Worm (Caenorhabditis elegans): ENCODE data around the gene ceh-58.

ceh-58 gene

ce11 chrII:10384680-10385383 lies 15.4 kb upstream of the ceh-58 start, which contains the start of gene ztf-27:
Gene ztf-27, plus strand, starts transcription at chrII:10385333.
- TF ChIP-seq blmp-1 (tag; optimal IDR thresholded peaks at IDR 0.05; ENCODE audit: insufficient read depth) (peak; percentile 37), aly-2 (tag; optimal IDR thresholded peaks at IDR 0.05) (no peak), nhr-25 (tag; optimal IDR thresholded peaks at IDR 0.05) (peak; percentile 48), crh-2 (tag; optimal IDR thresholded peaks at IDR 0.05) (peak; percentile 85), zag-1 (tag; optimal IDR thresholded peaks at IDR 0.05) (no peak), gmeb-1 (tag; optimal IDR thresholded peaks at IDR 0.05) (peak; percentile 8), nhr-23 (tag; optimal IDR thresholded peaks at IDR 0.05) (no peak), sma-3 (GFP tag; optimal IDR thresholded peaks at IDR 0.05) (peak; percentile 45), F13H6.1 (tag; optimal IDR thresholded peaks at IDR 0.05) (peak; percentile 43), nhr-129 (tag; optimal IDR thresholded peaks at IDR 0.05) (peak; percentile 50), nhr-12 (tag; optimal IDR thresholded peaks at IDR 0.05) (no peak), fos-1 (tag; optimal IDR thresholded peaks at IDR 0.05) (peak; percentile 6)

ce11 chrII:10382247-10382646 lies 12.8 kb upstream of the ceh-58 start:
- peak; percentile 34 for TF ChIP-seq crh-2 (tag; optimal IDR thresholded peaks at IDR 0.05)
- no peak for TF ChIP-seq aly-2 (tag; optimal IDR thresholded peaks at IDR 0.05)
- no peak for TF ChIP-seq snpc-4 (tag; optimal IDR thresholded peaks at IDR 0.05)
- TF ChIP-seq sem-4 (tag; optimal IDR thresholded peaks at IDR 0.05) = peak; percentile 76
- no peak for TF ChIP-seq nhr-10 (tag; optimal IDR thresholded peaks at IDR 0.05)
- TF ChIP-seq nhr-129 (tag; optimal IDR thresholded peaks at IDR 0.05) = peak; percentile 86
- peak; percentile 49 for TF ChIP-seq gmeb-1 (tag; optimal IDR thresholded peaks at IDR 0.05)
- TF ChIP-seq nhr-25 (tag; optimal IDR thresholded peaks at IDR 0.05) = peak; percentile 81
- peak; percentile 74 for TF ChIP-seq sma-9 (GFP tag; optimal IDR thresholded peaks at IDR 0.05)
- no peak for TF ChIP-seq sma-9 (tag; optimal IDR thresholded peaks at IDR 0.05)
- peak; percentile 83 for TF ChIP-seq F13H6.1 (tag; optimal IDR thresholded peaks at IDR 0.05)
- peak; percentile 47 for TF ChIP-seq ceh-16 (tag; optimal IDR thresholded peaks at IDR 0.05)
- TF ChIP-seq sma-3 (GFP tag; optimal IDR thresholded peaks at IDR 0.05) = peak; percentile 35
- no peak for TF ChIP-seq lin-11 (tag; optimal IDR thresholded peaks at IDR 0.05)
- TF ChIP-seq nhr-21 (tag; optimal IDR thresholded peaks at IDR 0.05) = peak; percentile 1
- TF ChIP-seq unc-55 (GFP tag; optimal IDR thresholded peaks at IDR 0.05) = no peak
- TF ChIP-seq elt-1 (tag; optimal IDR thresholded peaks at IDR 0.05) = no peak
- no peak for TF ChIP-seq mab-5 (tag; optimal IDR thresholded peaks at IDR 0.05)
- peak; percentile 26 for TF ChIP-seq C34F6.9 (tag; optimal IDR thresholded peaks at IDR 0.05)
- no peak for TF ChIP-seq nhr-237 (tag; optimal IDR thresholded peaks at IDR 0.05)
- TF ChIP-seq skn-1 (tag; optimal IDR thresholded peaks at IDR 0.05) = no peak
- TF ChIP-seq peb-1 (tag; optimal IDR thresholded peaks at IDR 0.05) = no peak
- TF ChIP-seq unc-62 (GFP tag; optimal IDR thresholded peaks at IDR 0.05) = no peak
- TF ChIP-seq R02D3.7 (tag; optimal IDR thresholded peaks at IDR 0.05) = no peak
- TF ChIP-seq ztf-11 (tag; optimal IDR thresholded peaks at IDR 0.05) = no peak
- no peak for TF ChIP-seq mbf-1 (tag; optimal IDR thresholded peaks at IDR 0.05)
- no peak for TF ChIP-seq ZK546.5 (tag; optimal IDR thresholded peaks at IDR 0.05)
- TF ChIP-seq mdl-1 (tag; optimal IDR thresholded peaks at IDR 0.05) = no peak
- no peak for TF ChIP-seq ceh-82 (tag; optimal IDR thresholded peaks at IDR 0.05)
- no peak for TF ChIP-seq nhr-12 (tag; optimal IDR thresholded peaks at IDR 0.05)
- TF ChIP-seq fos-1 (tag; optimal IDR thresholded peaks at IDR 0.05) = peak; percentile 53
- no peak for TF ChIP-seq ama-1 (optimal IDR thresholded peaks at IDR 0.05)
- no peak for TF ChIP-seq alr-1 (tag; optimal IDR thresholded peaks at IDR 0.05)
- peak in 1 of 2 experiments; percentile 50 for TF ChIP-seq lsy-2 (tag; optimal IDR thresholded peaks at IDR 0.05)
- TF ChIP-seq elt-3 (tag; optimal IDR thresholded peaks at IDR 0.05) = no peak
- TF ChIP-seq zag-1 (tag; optimal IDR thresholded peaks at IDR 0.05) = no peak
- no peak for TF ChIP-seq ztf-1 (GFP tag; conservative IDR thresholded peaks at IDR 0.05)
- no peak for TF ChIP-seq nhr-11 (tag; optimal IDR thresholded peaks at IDR 0.05)
- no peak for TF ChIP-seq unc-39 (tag; optimal IDR thresholded peaks at IDR 0.05)
- TF ChIP-seq nhr-6 (tag; optimal IDR thresholded peaks at IDR 0.05) = no peak
- TF ChIP-seq Y55F3AM.14 (GFP tag; optimal IDR thresholded peaks at IDR 0.05) = no peak
- no peak for TF ChIP-seq nhr-23 (tag; optimal IDR thresholded peaks at IDR 0.05)
- no peak for TF ChIP-seq nhr-77 (tag; optimal IDR thresholded peaks at IDR 0.05)
- no peak for TF ChIP-seq lin-13 (GFP tag; optimal IDR thresholded peaks at IDR 0.05)
- no peak for TF ChIP-seq lin-39 (tag; optimal IDR thresholded peaks at IDR 0.05)
- no peak for TF ChIP-seq dmd-4 (tag; optimal IDR thresholded peaks at IDR 0.05)
- TF ChIP-seq egl-27 (tag; optimal IDR thresholded peaks at IDR 0.05) = no peak
- peak; percentile 12 for TF ChIP-seq ztf-4 (tag; optimal IDR thresholded peaks at IDR 0.05)
- peak; percentile 40 for TF ChIP-seq blmp-1 (tag; optimal IDR thresholded peaks at IDR 0.05; ENCODE audit: insufficient read depth)
